Worm (Caenorhabditis elegans) whole organism, L4/young adult: Measurements from ENCODE around the gene T05C12.4.

Experiments used
- W03F9.2 ChIP-seq: fragments of 150-350 bp; optimal IDR thresholded peaks from 2 replicates; lab custom pipeline; 2014; ENCODE audit warnings: missing biosample characterization, missing genetic modification characterization
- dao-5 ChIP-seq: sonication (generic microtip); optimal IDR thresholded peaks from 2 replicates; lab custom pipeline; 2016; ENCODE audit warnings: missing genotype, missing genetic modification characterization, moderate library complexity, missing compliant biosample characterization
- him-1 ChIP-seq: sonication (generic microtip); optimal IDR thresholded peaks from 2 replicates; lab custom pipeline; 2016; ENCODE audit warnings: missing genotype, missing genetic modification reagents, missing genetic modification characterization, missing compliant biosample characterization

DNA sequence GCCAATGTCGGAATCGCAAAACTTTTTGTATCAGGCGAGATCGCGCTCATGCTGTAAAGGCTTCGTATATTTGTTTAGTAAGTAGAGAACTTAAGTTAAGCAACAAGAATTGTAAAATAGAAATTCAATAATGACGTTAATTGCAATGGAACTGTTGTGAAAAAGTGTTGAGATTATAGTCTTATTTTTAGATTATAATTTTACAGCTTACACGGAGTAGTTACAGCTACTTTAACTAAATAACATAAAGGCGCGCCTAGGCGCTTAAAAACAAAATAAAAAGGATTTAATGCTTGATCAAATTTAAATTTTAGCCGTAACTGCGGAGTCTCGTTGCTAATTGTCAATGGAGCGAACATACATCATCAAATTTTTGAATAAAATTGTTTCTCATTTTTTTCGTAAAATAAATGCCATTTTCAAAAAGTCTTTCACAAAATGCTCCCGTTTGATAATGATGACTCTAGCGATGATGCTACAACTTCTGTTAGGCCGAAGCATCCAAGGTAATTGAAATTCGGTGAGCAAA is 18.0 kb downstream of the T05C12.4 start, which contains the start of the genes emb-27 and rrf-3:
- TF ChIP-seq him-1, result no peak
- no peak for TF ChIP-seq dao-5 (tag; lab: Kevin White, UChicago)
- TF ChIP-seq W03F9.2 (tag; lab: Kevin White, UChicago), result no peak
